Worm (Caenorhabditis elegans) whole organism, L3 larva: Measurements from ENCODE around the gene C06E7.2.

Experiments
- R02D3.7 ChIP-seq: fragments of 150-350 bp; optimal IDR thresholded peaks from 2 replicates; lab custom pipeline; 2014; ENCODE audit warnings: missing biosample characterization, missing genetic modification characterization
- ZK546.5 ChIP-seq: sonication (generic microtip); optimal IDR thresholded peaks from 2 replicates; lab custom pipeline; 2017; ENCODE audit warnings: missing biosample characterization, missing genetic modification characterization
- aly-2 ChIP-seq: fragments of 150-350 bp; optimal IDR thresholded peaks from 2 replicates; lab custom pipeline; 2014; ENCODE audit warnings: missing biosample characterization, missing genetic modification characterization
- ama-1 ChIP-seq: fragments of 150-350 bp; optimal IDR thresholded peaks from 2 replicates; lab custom pipeline; 2018
- ceh-16 ChIP-seq: sonication (generic microtip); optimal IDR thresholded peaks from 2 replicates; lab custom pipeline; 2017; ENCODE audit warnings: missing biosample characterization, missing genetic modification characterization
- ceh-28 ChIP-seq: fragments of 150-350 bp; optimal IDR thresholded peaks from 2 replicates; lab custom pipeline; 2014; ENCODE audit warnings: missing biosample characterization, missing genetic modification reagents, missing genetic modification characterization
- ceh-9 ChIP-seq: sonication (generic microtip); optimal IDR thresholded peaks from 2 replicates; lab custom pipeline; 2018; ENCODE audit warnings: missing biosample characterization, missing genetic modification characterization
- daf-12 ChIP-seq: fragments of 150-350 bp; optimal IDR thresholded peaks from 2 replicates; lab custom pipeline; 2014; ENCODE audit warnings: missing biosample characterization, missing genetic modification reagents, missing genetic modification characterization
- egl-27 ChIP-seq: sonication (generic microtip); optimal IDR thresholded peaks from 4 replicates; lab custom pipeline; 2017; ENCODE audit warnings: missing biosample characterization, missing genetic modification reagents, missing genetic modification characterization
- egl-5 ChIP-seq: fragments of 150-350 bp; optimal IDR thresholded peaks from 2 replicates; lab custom pipeline; 2017; ENCODE audit warnings: missing biosample characterization, missing genetic modification reagents, missing genetic modification characterization, inconsistent platforms
- elt-1 ChIP-seq: fragments of 150-350 bp; optimal IDR thresholded peaks from 2 replicates; lab custom pipeline; 2014; ENCODE audit warnings: missing biosample characterization, missing genetic modification characterization
- elt-2 ChIP-seq: sonication (generic microtip); optimal IDR thresholded peaks from 2 replicates; lab custom pipeline; 2016; ENCODE audit warnings: missing genetic modification reagents, mild to moderate bottlenecking, missing genetic modification characterization, missing compliant biosample characterization
- elt-3 ChIP-seq, 3 experiments: fragments of 150-350 bp in 1 of 3; sonication (generic microtip) in 2 of 3; optimal IDR thresholded peaks; 2 replicates in 2 of 3; 4 replicates in 1 of 3; lab custom pipeline; 2014 to 2017; ENCODE audit warnings: missing biosample characterization in 3 of 3, missing genetic modification characterization in 3 of 3
- eor-1 ChIP-seq, 2 experiments: fragments of 150-350 bp; optimal IDR thresholded peaks; 2 replicates each; lab custom pipeline; 2014 to 2018; ENCODE audit warnings: missing biosample characterization in 2 of 2, missing genetic modification characterization in 2 of 2
- fkh-10 ChIP-seq: sonication (generic microtip); optimal IDR thresholded peaks from 2 replicates; lab custom pipeline; 2017; ENCODE audit warnings: missing biosample characterization, missing genetic modification reagents, missing genetic modification characterization
- fkh-2 ChIP-seq: fragments of 150-350 bp; optimal IDR thresholded peaks from 2 replicates; lab custom pipeline; 2014; ENCODE audit warnings: missing biosample characterization, missing genetic modification reagents, missing genetic modification characterization
- hmg-11 ChIP-seq: sonication (generic microtip); optimal IDR thresholded peaks from 2 replicates; lab custom pipeline; 2016; ENCODE audit warnings: missing genetic modification characterization, missing compliant biosample characterization
- jun-1 ChIP-seq: fragments of 150-350 bp; optimal IDR thresholded peaks from 2 replicates; lab custom pipeline; 2014; ENCODE audit warnings: missing biosample characterization, missing genetic modification reagents, missing genetic modification characterization
- lin-15B ChIP-seq: fragments of 150-350 bp; optimal IDR thresholded peaks from 2 replicates; lab custom pipeline; 2014; ENCODE audit warnings: missing biosample characterization, missing genetic modification characterization
- lin-39 ChIP-seq: fragments of 150-350 bp; optimal IDR thresholded peaks from 2 replicates; lab custom pipeline; 2018; ENCODE audit warnings: missing biosample characterization, missing genetic modification reagents, missing genetic modification characterization
- lsy-12 ChIP-seq: sonication (generic microtip); optimal IDR thresholded peaks from 2 replicates; lab custom pipeline; 2016; ENCODE audit warnings: mild to moderate bottlenecking, missing genetic modification characterization, missing compliant biosample characterization
- mdl-1 ChIP-seq: fragments of 150-350 bp; optimal IDR thresholded peaks from 2 replicates; lab custom pipeline; 2014; ENCODE audit warnings: missing biosample characterization, missing genetic modification characterization
- mml-1 ChIP-seq: fragments of 150-350 bp; sonication (generic microtip); optimal IDR thresholded peaks from 3 replicates; lab custom pipeline; 2014; ENCODE audit warnings: missing biosample characterization, missing genetic modification characterization
- nhr-12 ChIP-seq: fragments of 150-350 bp; optimal IDR thresholded peaks from 2 replicates; lab custom pipeline; 2014; ENCODE audit warnings: missing biosample characterization, missing genetic modification characterization
- nhr-23 ChIP-seq: fragments of 150-350 bp; optimal IDR thresholded peaks from 2 replicates; lab custom pipeline; 2014; ENCODE audit warnings: missing biosample characterization, missing genetic modification reagents, missing genetic modification characterization
- nhr-25 ChIP-seq: sonication (generic microtip); optimal IDR thresholded peaks from 2 replicates; lab custom pipeline; 2017; ENCODE audit warnings: missing biosample characterization, missing genetic modification characterization
- nhr-28 ChIP-seq: fragments of 150-350 bp; optimal IDR thresholded peaks from 2 replicates; lab custom pipeline; 2014; ENCODE audit warnings: missing biosample characterization, missing genetic modification characterization
- nhr-67 ChIP-seq: fragments of 150-350 bp; optimal IDR thresholded peaks from 2 replicates; lab custom pipeline; 2014; ENCODE audit warnings: missing biosample characterization, missing genetic modification characterization
- nhr-76 ChIP-seq: fragments of 150-350 bp; sonication (generic microtip); optimal IDR thresholded peaks from 5 replicates; lab custom pipeline; 2014; ENCODE audit warnings: missing biosample characterization, missing genetic modification characterization
- nhr-77 ChIP-seq: fragments of 150-350 bp; optimal IDR thresholded peaks from 2 replicates; lab custom pipeline; 2014; ENCODE audit warnings: missing biosample characterization, missing genetic modification characterization
- pha-4 ChIP-seq: fragments of 150-350 bp; optimal IDR thresholded peaks from 2 replicates; lab custom pipeline; 2014; ENCODE audit warnings: missing biosample characterization, missing genetic modification reagents, missing genetic modification characterization
- pqm-1 ChIP-seq: fragments of 150-350 bp; optimal IDR thresholded peaks from 2 replicates; lab custom pipeline; 2017; ENCODE audit warnings: missing biosample characterization, missing genetic modification characterization, inconsistent platforms
- snpc-4 ChIP-seq: fragments of 150-350 bp; optimal IDR thresholded peaks from 2 replicates; lab custom pipeline; 2014; ENCODE audit warnings: missing biosample characterization, missing genetic modification characterization
- tbx-2 ChIP-seq: sonication (generic microtip); optimal IDR thresholded peaks from 2 replicates; lab custom pipeline; 2016; ENCODE audit warnings: mild to moderate bottlenecking, missing genetic modification characterization, missing compliant biosample characterization
- unc-39 ChIP-seq: sonication (generic microtip); optimal IDR thresholded peaks from 4 replicates; lab custom pipeline; 2017; ENCODE audit warnings: missing biosample characterization, missing genetic modification characterization
- zag-1 ChIP-seq: fragments of 150-350 bp; optimal IDR thresholded peaks from 2 replicates; lab custom pipeline; 2014; ENCODE audit warnings: missing biosample characterization, missing genetic modification characterization
- ztf-11 ChIP-seq: fragments of 150-350 bp; optimal IDR thresholded peaks from 2 replicates; lab custom pipeline; 2014; ENCODE audit warnings: missing biosample characterization, missing genetic modification characterization
- ztf-4 ChIP-seq: fragments of 150-350 bp; optimal IDR thresholded peaks from 2 replicates; lab custom pipeline; 2014; ENCODE audit warnings: missing biosample characterization, missing genetic modification characterization

Gene C06E7.2

DNA sequence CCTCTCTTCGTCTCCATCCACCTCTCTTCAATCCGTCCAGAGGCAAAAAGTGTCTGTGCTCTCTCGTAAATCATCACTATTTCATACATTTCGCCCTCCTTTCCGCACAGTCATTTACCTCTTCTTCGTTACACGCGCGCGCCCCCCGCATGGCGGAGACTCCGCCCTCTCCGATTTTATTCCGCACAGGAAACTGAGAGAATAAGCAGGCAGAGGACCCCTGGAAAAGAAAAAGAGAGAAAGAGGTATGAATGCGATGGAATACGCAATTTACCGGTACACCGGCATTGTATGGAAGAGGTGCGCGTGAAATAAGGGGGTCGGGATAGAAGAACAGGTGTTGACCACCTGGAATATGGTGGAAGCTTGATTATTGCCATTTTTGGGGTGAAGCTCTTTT is 21.5 kb downstream of the C06E7.2 start:
- no peak for TF ChIP-seq hmg-11 (tag; lab: Kevin White, UChicago)
- TF ChIP-seq snpc-4 (tag; lab: Kevin White, UChicago), result no peak
- no peak for TF ChIP-seq elt-1 (tag; lab: Kevin White, UChicago)
- TF ChIP-seq lin-15B, result no peak
- TF ChIP-seq egl-27 (tag; lab: Kevin White, UChicago), result no peak
- TF ChIP-seq nhr-67 (tag; lab: Kevin White, UChicago), result no peak
- TF ChIP-seq ztf-11 (tag; lab: Kevin White, UChicago), result no peak
- no peak for TF ChIP-seq nhr-77 (tag; lab: Kevin White, UChicago)
- no peak for TF ChIP-seq egl-5 (tag; lab: Kevin White, UChicago)
- TF ChIP-seq lin-39 (tag; lab: Kevin White, UChicago), result no peak
- no peak for TF ChIP-seq ceh-9 (tag; lab: Kevin White, UChicago)
- no peak for TF ChIP-seq ama-1
- TF ChIP-seq ztf-4, result no peak
- TF ChIP-seq fkh-2 (tag; lab: Kevin White, UChicago), result no peak
- TF ChIP-seq nhr-25 (tag; lab: Kevin White, UChicago), result no peak
- no peak for TF ChIP-seq nhr-28 (tag; lab: Kevin White, UChicago)
- no peak for TF ChIP-seq ceh-16 (tag; lab: Kevin White, UChicago)
- TF ChIP-seq lsy-12 (tag; lab: Kevin White, UChicago), result no peak
- TF ChIP-seq nhr-76 (tag; lab: Kevin White, UChicago), result no peak
- TF ChIP-seq ceh-28 (tag; lab: Kevin White, UChicago), result no peak

DNA sequence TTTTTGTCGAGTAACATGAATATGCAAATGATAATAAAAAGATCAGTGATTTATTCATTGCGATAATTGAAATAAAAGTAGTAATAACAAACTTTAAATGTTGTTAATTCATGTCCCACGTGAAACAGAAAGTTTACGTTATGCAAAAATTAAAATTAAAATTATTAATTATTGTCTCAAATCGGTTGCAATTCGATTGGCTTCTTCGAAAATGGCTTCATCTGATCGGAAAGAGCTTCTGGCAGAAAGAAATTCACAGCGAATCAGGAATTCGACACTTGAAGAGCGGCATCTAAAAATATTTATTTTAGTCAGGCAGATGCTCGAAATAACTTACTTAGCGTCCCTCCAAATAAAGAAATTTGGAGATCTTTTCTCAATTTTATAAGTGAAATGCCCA is 26.5 kb downstream of the C06E7.2 start, which contains the start of gene spe-27:
spe-27 (minus strand) TSS at position 101 of the 400 bp plus-strand sequence.
- TF ChIP-seq unc-39 (tag; lab: Kevin White, UChicago), result no peak

DNA sequence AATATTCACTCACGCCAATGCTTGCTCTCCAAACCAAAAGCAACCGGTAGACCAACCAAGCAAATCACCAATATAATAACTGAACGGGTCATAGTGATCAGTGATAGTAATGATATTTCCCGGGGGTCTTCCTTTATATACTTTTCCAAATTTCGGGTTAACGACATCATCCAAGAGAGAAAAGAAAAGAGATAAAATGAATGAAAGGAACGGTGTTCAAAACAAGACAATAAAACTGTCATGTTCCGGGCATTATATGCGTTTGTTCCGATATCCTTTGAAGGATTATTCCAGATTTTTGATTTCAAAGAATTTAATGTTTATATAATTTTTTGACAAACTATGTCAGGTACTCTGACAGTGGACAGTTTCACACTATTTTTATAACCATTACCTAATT is 27.9 kb downstream of the C06E7.2 start, which contains the start of gene C06E7.88:
C06E7.88 (minus strand) TSS at position 101 of the 400 bp plus-strand sequence.
- TF ChIP-seq nhr-23 (tag; lab: Kevin White, UChicago) (no peak), hmg-11 (tag; lab: Kevin White, UChicago) (no peak), elt-1 (tag; lab: Kevin White, UChicago) (no peak), nhr-12 (tag; lab: Kevin White, UChicago) (no peak), aly-2 (no peak), nhr-25 (tag; lab: Kevin White, UChicago) (no peak), pqm-1 (no peak), lin-15B (no peak), tbx-2 (tag; lab: Kevin White, UChicago) (no peak), fkh-10 (GFP tag; lab: Kevin White, UChicago) (no peak), jun-1 (tag; lab: Kevin White, UChicago) (no peak), nhr-28 (tag; lab: Kevin White, UChicago) (no peak), nhr-76 (tag; lab: Kevin White, UChicago) (no peak), elt-2 (no peak)
- TF ChIP-seq, all 47 proteins: peak for 0

DNA sequence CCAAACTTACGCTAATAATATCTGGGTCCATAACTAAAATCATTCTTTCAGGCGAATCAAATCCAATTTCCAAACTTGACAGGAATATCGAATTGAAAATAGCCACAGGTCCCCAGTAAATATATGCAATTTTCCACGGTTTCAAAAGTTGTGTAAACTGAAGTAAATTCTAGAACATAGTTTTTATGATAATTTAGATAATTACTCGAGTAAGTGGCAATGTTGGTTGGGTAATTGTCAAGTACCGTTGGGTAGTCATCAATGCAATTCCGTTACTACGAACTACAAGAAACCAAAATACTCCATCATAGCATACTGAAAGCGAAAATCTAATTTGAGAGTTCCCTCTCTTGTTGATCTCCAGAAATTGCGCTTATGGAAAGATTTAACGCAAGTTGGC is 30.1 kb downstream of the C06E7.2 start:
- TF ChIP-seq mml-1 (no peak), egl-27 (tag; lab: Kevin White, UChicago) (no peak), nhr-25 (tag; lab: Kevin White, UChicago) (no peak), ama-1 (no peak), ceh-16 (tag; lab: Kevin White, UChicago) (no peak), ztf-11 (tag; lab: Kevin White, UChicago) (no peak), nhr-28 (tag; lab: Kevin White, UChicago) (no peak), nhr-67 (tag; lab: Kevin White, UChicago) (no peak), lin-15B (no peak), nhr-23 (tag; lab: Kevin White, UChicago) (no peak), R02D3.7 (tag; lab: Kevin White, UChicago) (no peak), ZK546.5 (tag; lab: Kevin White, UChicago) (no peak), ceh-28 (tag; lab: Kevin White, UChicago) (no peak), eor-1 (tag; optimal IDR thresholded peaks at IDR 0.05; lab: Kevin White, UChicago) (no peak), aly-2 (no peak)

DNA sequence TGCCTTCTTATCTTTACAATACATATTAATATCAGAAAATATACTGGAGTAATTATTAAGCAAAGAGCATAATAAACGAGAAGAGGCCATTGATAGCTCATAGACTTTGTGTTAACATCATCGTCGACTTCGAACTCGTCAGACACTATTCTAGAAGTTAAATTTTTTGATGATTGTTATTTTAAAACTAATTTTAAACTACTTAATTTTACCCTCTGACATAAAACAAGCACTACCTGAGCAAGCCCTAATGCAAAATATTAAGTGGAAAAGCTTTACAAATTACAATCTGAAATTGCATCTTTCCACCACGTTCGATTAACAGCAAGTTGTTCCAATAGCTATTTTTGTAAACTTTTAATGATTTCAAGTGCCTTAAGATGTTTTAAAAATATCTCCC is 30.8 kb downstream of the C06E7.2 start, which contains the start of gene srv-17:
srv-17 (minus strand) TSS at position 101 of the 400 bp plus-strand sequence.
- TF ChIP-seq unc-39 (tag; lab: Kevin White, UChicago), result no peak
- no peak for TF ChIP-seq ceh-16 (tag; lab: Kevin White, UChicago)
- no peak for TF ChIP-seq zag-1 (tag; lab: Kevin White, UChicago)
- TF ChIP-seq hmg-11 (tag; lab: Kevin White, UChicago), result no peak
- no peak for TF ChIP-seq nhr-76 (tag; lab: Kevin White, UChicago)
- TF ChIP-seq mdl-1, result no peak
- TF ChIP-seq ceh-9 (tag; lab: Kevin White, UChicago), result no peak
- no peak for TF ChIP-seq nhr-67 (tag; lab: Kevin White, UChicago)
- TF ChIP-seq elt-3 (tag; optimal IDR thresholded peaks at IDR 0.05; lab: Kevin White, UChicago), result no peak
- TF ChIP-seq daf-12 (tag; lab: Kevin White, UChicago), result no peak
- TF ChIP-seq jun-1 (tag; lab: Kevin White, UChicago), result no peak
- TF ChIP-seq egl-27 (tag; lab: Kevin White, UChicago), result no peak
- no peak for TF ChIP-seq pha-4 (tag; lab: Kevin White, UChicago)
